Fruit fly (Drosophila melanogaster): ENCODE data around the gene mthl15.

The mthl15 gene

DNA sequence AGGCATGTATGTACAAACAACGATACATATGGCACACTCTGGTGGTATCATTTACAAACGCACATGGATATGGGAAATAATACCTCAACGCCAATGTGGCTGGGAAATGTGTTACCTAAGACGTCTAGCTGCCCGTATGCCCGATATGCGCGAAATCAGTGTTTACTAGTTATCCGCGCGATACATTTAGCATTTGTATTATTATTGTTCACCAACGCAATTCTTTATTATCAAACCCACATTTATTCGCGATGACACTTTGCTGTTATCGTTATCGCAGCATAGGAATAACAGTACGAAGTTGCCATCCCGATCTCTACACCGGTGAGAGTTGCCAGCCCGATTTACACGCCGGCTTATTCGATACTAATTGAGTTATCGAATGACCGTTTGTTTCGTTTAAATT lies 8.7 kb upstream of the mthl15 start, which contains the start of gene chico:
chico (minus strand) TSS at position 294 of the 406 bp plus-strand sequence.
- TF ChIP-seq CG15269 (tag; optimal IDR thresholded peaks at IDR 0.05) (no peak), CG8290 (GFP tag; optimal IDR thresholded peaks at IDR 0.05) (no peak), CG8290 (tag; optimal IDR thresholded peaks at IDR 0.05) (no peak), CG12391 (tag; optimal IDR thresholded peaks at IDR 0.05) (no peak), gt (GFP tag; IDR thresholded peaks at IDR 0.05) (no peak), HLH3B (GFP tag; IDR thresholded peaks at IDR 0.05) (no peak), Eip74EF (GFP tag; optimal IDR thresholded peaks at IDR 0.05) (no peak), Trl (optimal IDR thresholded peaks at IDR 0.05) (no peak), Trl (GFP tag; optimal IDR thresholded peaks at IDR 0.05) (no peak), Fer2 (tag; optimal IDR thresholded peaks at IDR 0.05) (no peak), tio (GFP tag; optimal IDR thresholded peaks at IDR 0.05) (no peak), nom (GFP tag; optimal IDR thresholded peaks at IDR 0.05) (no peak), CG12299 (tag; optimal IDR thresholded peaks at IDR 0.05) (no peak), CG2712 (tag; optimal IDR thresholded peaks at IDR 0.05) (peak; percentile 33), E2f2 (GFP tag; IDR thresholded peaks at IDR 0.05) (peak; percentile 74), danr (GFP tag; IDR thresholded peaks at IDR 0.05) (no peak), bbx (GFP tag; IDR thresholded peaks at IDR 0.05; ENCODE audit: partially characterized antibody) (peak; percentile 74), insv (GFP tag; optimal IDR thresholded peaks at IDR 0.05) (no peak), fru (optimal IDR thresholded peaks at IDR 0.05) (no peak), Optix (GFP tag; IDR thresholded peaks at IDR 0.05) (no peak), CG17361 (GFP tag; IDR thresholded peaks at IDR 0.05) (no peak; the same call in 2 of the 3 replicates), h (optimal IDR thresholded peaks at IDR 0.05) (no peak), CG8478 (optimal IDR thresholded peaks at IDR 0.05) (no peak), wek (GFP tag; optimal IDR thresholded peaks at IDR 0.05) (peak; percentile 4), bigmax (GFP tag; optimal IDR thresholded peaks at IDR 0.05) (peak; percentile 13), tll (GFP tag; optimal IDR thresholded peaks at IDR 0.05) (no peak), E2f1 (GFP tag; IDR thresholded peaks at IDR 0.05) (no peak), HLH4C (GFP tag; IDR thresholded peaks at IDR 0.05; ENCODE audit: partially characterized antibody) (peak; percentile 80), NC2β (GFP tag; optimal IDR thresholded peaks at IDR 0.05) (peak; percentile 15), CG6683 (GFP tag; optimal IDR thresholded peaks at IDR 0.05) (no peak), esg (GFP tag; conservative IDR thresholded peaks at IDR 0.05) (no peak), tup (GFP tag; optimal IDR thresholded peaks at IDR 0.05) (no peak), Bgb (GFP tag; IDR thresholded peaks at IDR 0.05; ENCODE audit: partially characterized antibody) (peak; percentile 77), cas (GFP tag; IDR thresholded peaks at IDR 0.05) (no peak), otp (GFP tag; IDR thresholded peaks at IDR 0.05) (no peak), crc (GFP tag; optimal IDR thresholded peaks at IDR 0.05) (no peak), sima (GFP tag; optimal IDR thresholded peaks at IDR 0.05) (no peak), CG18011 (GFP tag; optimal IDR thresholded peaks at IDR 0.05) (no peak), MTF-1 (GFP tag; optimal IDR thresholded peaks at IDR 0.05; ENCODE audit: borderline replicate concordance) (no peak), CG11247 (GFP tag; IDR thresholded peaks at IDR 0.05) (no peak), CG32532 (GFP tag; IDR thresholded peaks at IDR 0.05) (no peak), eve (GFP tag; optimal IDR thresholded peaks at IDR 0.05) (peak in 1 of 2 experiments; percentile 76), CG15601 (tag; optimal IDR thresholded peaks at IDR 0.05) (no peak), Nf-YC (tag; optimal IDR thresholded peaks at IDR 0.05) (no peak), onecut (GFP tag; IDR thresholded peaks at IDR 0.05) (no peak), CG12744 (GFP tag; optimal IDR thresholded peaks at IDR 0.05) (no peak), ash1 (GFP tag; optimal IDR thresholded peaks at IDR 0.05) (no peak), CG8924 (tag; optimal IDR thresholded peaks at IDR 0.05) (peak; percentile 44), CG4617 (GFP tag; optimal IDR thresholded peaks at IDR 0.05; ENCODE audit: borderline replicate concordance) (peak; percentile 63), chm (GFP tag; IDR thresholded peaks at IDR 0.05) (no peak), Pdp1 (GFP tag; optimal IDR thresholded peaks at IDR 0.05) (peak in 1 of 2 experiments; percentile 72), Dp (GFP tag; optimal IDR thresholded peaks at IDR 0.05) (peak; percentile 73), pnt (GFP tag; optimal IDR thresholded peaks at IDR 0.05) (no peak)

Measured in whole organism, embryonic.